Fruit fly (Drosophila melanogaster) whole organism, embryonic: ENCODE results near the gene Fas3.

Source experiments
- Bdp1 ChIP-seq: fragments of 200-800 bp; sonication (Bioruptor generic); optimal IDR thresholded peaks from 3 replicates; lab custom pipeline; 2016; ENCODE audit warnings: missing biosample characterization, missing genetic modification characterization
- Bteb2 ChIP-seq: fragments of 200-800 bp; sonication (Bioruptor generic); optimal IDR thresholded peaks from 2 replicates; lab custom pipeline; 2016; ENCODE audit warnings: missing biosample characterization, missing genetic modification characterization
- CG10431 ChIP-seq: fragments of 200-800 bp; sonication (Bioruptor generic); optimal IDR thresholded peaks from 3 replicates; lab custom pipeline; 2018; ENCODE audit warnings: missing biosample characterization, mild to moderate bottlenecking, missing genetic modification characterization
- CG1233 ChIP-seq: fragments of 200-800 bp; sonication (Bioruptor generic); optimal IDR thresholded peaks from 4 replicates; lab custom pipeline; 2018; ENCODE audit warnings: missing biosample characterization, mild to moderate bottlenecking, missing genetic modification characterization
- CG12942 ChIP-seq: fragments of 200-800 bp; sonication (Bioruptor generic); optimal IDR thresholded peaks from 3 replicates; lab custom pipeline; 2016; ENCODE audit warnings: missing biosample characterization, missing genetic modification characterization
- CG16813 ChIP-seq: fragments of 200-800 bp; sonication (Bioruptor generic); IDR thresholded peaks from 3 replicates; pipeline ENCODE4 v1.3.6; 2022; ENCODE audit warnings: missing biosample characterization, missing genetic modification characterization; ENCODE audit not compliant: partially characterized antibody
- CG17802 ChIP-seq: fragments of 200-800 bp; sonication (Bioruptor generic); optimal IDR thresholded peaks from 2 replicates; lab custom pipeline; 2018; ENCODE audit warnings: missing biosample characterization, mild to moderate bottlenecking, missing genetic modification characterization, moderate library complexity
- CG17829 ChIP-seq: fragments of 200-800 bp; optimal IDR thresholded peaks from 2 replicates; lab custom pipeline; 2019; ENCODE audit warnings: missing biosample characterization, mild to moderate bottlenecking, missing genetic modification characterization, moderate library complexity
- CG1792 ChIP-seq: fragments of 200-800 bp; sonication (Bioruptor generic); optimal IDR thresholded peaks from 2 replicates; lab custom pipeline; 2016; ENCODE audit warnings: missing biosample characterization, missing genetic modification characterization
- CG2116 ChIP-seq: fragments of 200-800 bp; sonication (Bioruptor generic); optimal IDR thresholded peaks from 3 replicates; lab custom pipeline; 2018; ENCODE audit warnings: missing biosample characterization, mild to moderate bottlenecking, missing genetic modification characterization
- CG2129 ChIP-seq: fragments of 200-800 bp; sonication (Bioruptor generic); IDR thresholded peaks from 2 replicates; pipeline ENCODE4 v1.3.6; 2022; ENCODE audit warnings: missing biosample characterization, missing genetic modification characterization; ENCODE audit not compliant: partially characterized antibody
- CG30020 ChIP-seq: fragments of 200-800 bp; optimal IDR thresholded peaks from 2 replicates; lab custom pipeline; 2019; ENCODE audit warnings: missing biosample characterization, mild to moderate bottlenecking, missing genetic modification characterization, moderate library complexity
- CG42726 ChIP-seq: fragments of 200-800 bp; sonication (Bioruptor generic); IDR thresholded peaks from 2 replicates; pipeline ENCODE4 v1.3.6; 2022; ENCODE audit warnings: missing biosample characterization, missing genetic modification characterization; ENCODE audit not compliant: partially characterized antibody
- CG43689 ChIP-seq: fragments of 200-800 bp; sonication (Bioruptor generic); IDR thresholded peaks from 2 replicates; pipeline ENCODE4 v1.3.6; 2022; ENCODE audit warnings: missing biosample characterization, missing genetic modification characterization
- CG4707 ChIP-seq: fragments of 200-800 bp; sonication (Bioruptor generic); optimal IDR thresholded peaks from 2 replicates; lab custom pipeline; 2018; ENCODE audit warnings: missing biosample characterization, mild to moderate bottlenecking, missing genetic modification characterization, moderate library complexity
- CG4820 ChIP-seq: fragments of 200-800 bp; sonication (Bioruptor generic); optimal IDR thresholded peaks from 3 replicates; lab custom pipeline; 2016; ENCODE audit warnings: missing biosample characterization, missing genetic modification characterization
- CG5245 ChIP-seq: fragments of 200-800 bp; sonication (Bioruptor generic); optimal IDR thresholded peaks from 3 replicates; lab custom pipeline; 2016; ENCODE audit warnings: missing biosample characterization, missing genetic modification characterization
- CG6654 ChIP-seq: fragments of 200-800 bp; sonication (Bioruptor generic); optimal IDR thresholded peaks from 2 replicates; lab custom pipeline; 2017; ENCODE audit warnings: missing biosample characterization, mild to moderate bottlenecking, missing genetic modification characterization
- CG6791 ChIP-seq: fragments of 200-800 bp; sonication (Bioruptor generic); IDR thresholded peaks from 3 replicates; pipeline ENCODE4 v1.3.6; 2022; ENCODE audit warnings: missing biosample characterization, missing genetic modification characterization; ENCODE audit not compliant: partially characterized antibody
- CG7357 ChIP-seq: fragments of 200-800 bp; sonication (Bioruptor generic); IDR thresholded peaks from 3 replicates; pipeline ENCODE4 v1.3.6; 2022; ENCODE audit warnings: missing biosample characterization, missing genetic modification characterization
- CG7839 ChIP-seq: fragments of 200-800 bp; sonication (Bioruptor generic); optimal IDR thresholded peaks from 3 replicates; lab custom pipeline; 2018; ENCODE audit warnings: missing biosample characterization, mild to moderate bottlenecking, missing genetic modification characterization, moderate library complexity
- CG8388 ChIP-seq: fragments of 200-800 bp; sonication (Bioruptor generic); optimal IDR thresholded peaks from 2 replicates; lab custom pipeline; 2019; ENCODE audit warnings: missing biosample characterization, mild to moderate bottlenecking, missing genetic modification characterization, moderate library complexity
- Dref ChIP-seq: fragments of 200-800 bp; sonication (Bioruptor generic); IDR thresholded peaks from 2 replicates; pipeline ENCODE4 v1.3.6; 2022; ENCODE audit warnings: missing biosample characterization, missing genetic modification characterization
- Fer3 ChIP-seq: fragments of 200-800 bp; sonication (Bioruptor generic); optimal IDR thresholded peaks from 2 replicates; lab custom pipeline; 2018; ENCODE audit warnings: missing biosample characterization, mild to moderate bottlenecking, missing genetic modification characterization, moderate library complexity
- HLH4C ChIP-seq: fragments of 200-800 bp; sonication (Bioruptor generic); IDR thresholded peaks from 3 replicates; pipeline ENCODE4 v1.3.6; 2022; ENCODE audit warnings: missing biosample characterization, missing genetic modification characterization; ENCODE audit not compliant: partially characterized antibody
- HLH54F ChIP-seq: fragments of 200-800 bp; sonication (Bioruptor generic); optimal IDR thresholded peaks from 3 replicates; lab custom pipeline; 2016; ENCODE audit warnings: missing biosample characterization, missing genetic modification characterization
- HLHmδ ChIP-seq: fragments of 200-800 bp; sonication (Bioruptor generic); optimal IDR thresholded peaks from 2 replicates; lab custom pipeline; 2018; ENCODE audit warnings: missing biosample characterization, mild to moderate bottlenecking, missing genetic modification characterization, moderate library complexity
- HmgD ChIP-seq: fragments of 200-800 bp; sonication (Bioruptor generic); optimal IDR thresholded peaks from 3 replicates; lab custom pipeline; 2016; ENCODE audit warnings: missing biosample characterization, missing genetic modification characterization
- Lhr ChIP-seq: fragments of 200-800 bp; sonication (Bioruptor generic); optimal IDR thresholded peaks from 3 replicates; lab custom pipeline; 2017; ENCODE audit warnings: mild to moderate bottlenecking, missing biosample characterization, missing genetic modification reagents, missing genetic modification characterization
- NC2α ChIP-seq: fragments of 200-800 bp; sonication (Bioruptor generic); optimal IDR thresholded peaks from 2 replicates; lab custom pipeline; 2016; ENCODE audit warnings: missing biosample characterization, missing genetic modification characterization
- Poxn ChIP-seq: fragments of 200-800 bp; sonication (Bioruptor generic); IDR thresholded peaks from 2 replicates; pipeline ENCODE4 v1.3.6; 2022; ENCODE audit warnings: missing biosample characterization, missing genetic modification characterization
- Sry-β ChIP-seq: fragments of 200-800 bp; sonication (Bioruptor generic); optimal IDR thresholded peaks from 2 replicates; lab custom pipeline; 2018; ENCODE audit warnings: missing biosample characterization, mild to moderate bottlenecking, missing genetic modification characterization, moderate library complexity
- Ssrp ChIP-seq: fragments of 200-800 bp; sonication (Bioruptor generic); optimal IDR thresholded peaks from 2 replicates; lab custom pipeline; 2018; ENCODE audit warnings: missing biosample characterization, mild to moderate bottlenecking, missing genetic modification characterization, moderate library complexity
- bsh ChIP-seq, 2 experiments: fragments of 200-800 bp; sonication (Bioruptor generic); optimal IDR thresholded peaks; 2 replicates each; lab custom pipeline; 2017 to 2018; ENCODE audit warnings: mild to moderate bottlenecking in 2 of 2, missing biosample characterization in 2 of 2, missing genetic modification characterization in 2 of 2, moderate library complexity in 1 of 2
- chinmo ChIP-seq: fragments of 200-800 bp; sonication (Bioruptor generic); IDR thresholded peaks from 4 replicates; pipeline ENCODE4 v1.3.6; 2022; ENCODE audit warnings: missing biosample characterization, missing genetic modification characterization; ENCODE audit not compliant: partially characterized antibody
- chm ChIP-seq: fragments of 200-800 bp; sonication (Bioruptor generic); IDR thresholded peaks from 2 replicates; pipeline ENCODE4 v1.3.6; 2022; ENCODE audit warnings: missing biosample characterization, missing genetic modification characterization
- croc ChIP-seq: fragments of 200-800 bp; sonication (Bioruptor generic); conservative IDR thresholded peaks from 3 replicates; pipeline ENCODE4 v1.3.6; 2022; ENCODE audit warnings: missing biosample characterization, missing genetic modification characterization
- gce ChIP-seq: fragments of 200-800 bp; sonication (Bioruptor generic); IDR thresholded peaks from 3 replicates; pipeline ENCODE4 v1.3.6; 2022; ENCODE audit warnings: missing biosample characterization, missing genetic modification characterization
- inv ChIP-seq: fragments of 200-800 bp; sonication (Bioruptor generic); IDR thresholded peaks from 2 replicates; pipeline ENCODE4 v1.3.6; 2022; ENCODE audit warnings: missing biosample characterization, missing genetic modification characterization; ENCODE audit not compliant: partially characterized antibody
- jumu ChIP-seq: fragments of 200-800 bp; sonication (Bioruptor generic); optimal IDR thresholded peaks from 3 replicates; lab custom pipeline; 2016; ENCODE audit warnings: missing biosample characterization, missing genetic modification characterization
- lmd ChIP-seq: fragments of 200-800 bp; sonication (Bioruptor generic); IDR thresholded peaks from 2 replicates; pipeline ENCODE4 v1.3.6; 2022; ENCODE audit warnings: missing biosample characterization, missing genetic modification characterization
- lov ChIP-seq, 2 experiments: fragments of 200-800 bp in 1 of 2; fragments of >200 bp in 1 of 2; sonication (Bioruptor generic) in 1 of 2; IDR thresholded peaks in 1 of 2; optimal IDR thresholded peaks in 1 of 2; 2 replicates in 1 of 2; 3 replicates in 1 of 2; pipeline versions ENCODE4 v1.3.6 to Lab custom; 2017 to 2022; ENCODE audit warnings: missing biosample characterization in 1 of 2, missing genetic modification characterization in 1 of 2
- mirr ChIP-seq: fragments of 200-800 bp; sonication (Bioruptor generic); optimal IDR thresholded peaks from 3 replicates; lab custom pipeline; 2018; ENCODE audit warnings: missing biosample characterization, mild to moderate bottlenecking, missing genetic modification characterization
- nerfin-2 ChIP-seq: fragments of 200-800 bp; sonication (Bioruptor generic); IDR thresholded peaks from 2 replicates; pipeline ENCODE4 v1.3.6; 2022; ENCODE audit warnings: missing biosample characterization, missing genetic modification characterization; ENCODE audit not compliant: partially characterized antibody
- org-1 ChIP-seq: fragments of 200-800 bp; sonication (Bioruptor generic); optimal IDR thresholded peaks from 2 replicates; lab custom pipeline; 2017; ENCODE audit warnings: missing biosample characterization, missing genetic modification characterization
- otp ChIP-seq: fragments of 200-800 bp; sonication (Bioruptor generic); IDR thresholded peaks from 3 replicates; pipeline ENCODE4, ENCODE4 v1.3.6; 2022; ENCODE audit warnings: missing biosample characterization, missing genetic modification characterization
- pita ChIP-seq: fragments of 200-800 bp; sonication (Bioruptor generic); optimal IDR thresholded peaks from 2 replicates; lab custom pipeline; 2017; ENCODE audit warnings: missing biosample characterization, mild to moderate bottlenecking, missing genetic modification characterization
- sisA ChIP-seq: fragments of 200-800 bp; sonication (Bioruptor generic); IDR thresholded peaks from 2 replicates; pipeline ENCODE4 v1.3.6; 2022; ENCODE audit warnings: missing biosample characterization, missing genetic modification characterization
- ssp ChIP-seq: fragments of 200-800 bp; sonication (Bioruptor generic); IDR thresholded peaks from 2 replicates; pipeline ENCODE4 v1.3.6; 2022; ENCODE audit warnings: missing biosample characterization, missing genetic modification characterization
- wdn ChIP-seq: fragments of 200-800 bp; sonication (Bioruptor generic); IDR thresholded peaks from 2 replicates; pipeline ENCODE4 v1.3.6; 2022; ENCODE audit warnings: missing biosample characterization, missing genetic modification characterization

The Fas3 gene

dm6 chr2L:18345194-18345593 is 25.3 kb downstream of the Fas3 start (continued):
- no peak for TF ChIP-seq chm
- no peak for TF ChIP-seq Bteb2
- no peak for TF ChIP-seq Lhr (GFP tag; lab: Kevin White, UChicago)
- no peak for TF ChIP-seq wdn (GFP tag; lab: Robert Waterston, UW)
- no peak for TF ChIP-seq HLH54F (GFP tag; lab: Kevin White, UChicago)
- no peak for TF ChIP-seq ssp (GFP tag; lab: Robert Waterston, UW)
- peak; percentile 49 for TF ChIP-seq Ssrp
- TF ChIP-seq CG4820 (GFP tag; lab: Kevin White, UChicago): peak; percentile 50
- TF ChIP-seq Bdp1 (GFP tag; lab: Kevin White, UChicago): no peak
- no peak for TF ChIP-seq CG42726 (GFP tag; lab: Robert Waterston, UW)
- no peak for TF ChIP-seq CG43689 (GFP tag; lab: Robert Waterston, UW)
- no peak for TF ChIP-seq lov (optimal IDR thresholded peaks at IDR 0.05; lab: Kevin White, UChicago)
- TF ChIP-seq lov (GFP tag; IDR thresholded peaks at IDR 0.05; lab: Robert Waterston, UW): no peak
- TF ChIP-seq Poxn (GFP tag; lab: Robert Waterston, UW): no peak
- TF ChIP-seq CG2129 (GFP tag; lab: Robert Waterston, UW): no peak
- no peak for TF ChIP-seq CG5245 (GFP tag; lab: Kevin White, UChicago)
- TF ChIP-seq bsh (GFP tag; optimal IDR thresholded peaks at IDR 0.05; lab: Kevin White, UChicago): peak; percentile 67 to 72
- no peak for TF ChIP-seq Fer3 (tag; lab: Kevin White, UChicago)
- no peak for TF ChIP-seq HmgD
- no peak for TF ChIP-seq otp (GFP tag; lab: Robert Waterston, UW)
- peak; percentile 12 for TF ChIP-seq CG17802 (tag; lab: Kevin White, UChicago)
- TF ChIP-seq CG2116: no peak
- no peak for TF ChIP-seq chinmo (GFP tag; lab: Robert Waterston, UW)
- TF ChIP-seq inv (GFP tag; lab: Robert Waterston, UW): no peak
- no peak for TF ChIP-seq CG12942 (GFP tag; lab: Kevin White, UChicago)
- no peak for TF ChIP-seq Dref (GFP tag; lab: Robert Waterston, UW)
- no peak for TF ChIP-seq sisA (GFP tag; lab: Robert Waterston, UW)
- no peak for TF ChIP-seq mirr (GFP tag; lab: Kevin White, UChicago)
- TF ChIP-seq CG8388 (GFP tag; lab: Kevin White, UChicago): peak; percentile 46
- TF ChIP-seq CG1233 (GFP tag; lab: Kevin White, UChicago): no peak
- TF ChIP-seq CG1792 (GFP tag; lab: Kevin White, UChicago): no peak
- TF ChIP-seq HLHmδ (GFP tag; lab: Kevin White, UChicago): no peak
- TF ChIP-seq croc: peak; percentile 30; the same call in 1 of the 3 replicates
- no peak for TF ChIP-seq HLH4C
- TF ChIP-seq pita (GFP tag; lab: Kevin White, UChicago): no peak
- no peak for TF ChIP-seq CG4707
- TF ChIP-seq lmd: peak; percentile 23; the same call in 1 of the 2 replicates
- TF ChIP-seq NC2α (GFP tag; lab: Kevin White, UChicago): no peak
- 0 out of 3 replicates have a peak, but pooled peaks have one; percentile 30 for TF ChIP-seq CG7357 (GFP tag; lab: Robert Waterston, UW)
- TF ChIP-seq org-1 (GFP tag; lab: Kevin White, UChicago): no peak
- TF ChIP-seq Sry-β (GFP tag; lab: Kevin White, UChicago): no peak
- TF ChIP-seq CG30020 (tag; lab: Kevin White, UChicago): no peak
- no peak for TF ChIP-seq CG6791 (GFP tag; lab: Robert Waterston, UW)
- no peak for TF ChIP-seq nerfin-2 (GFP tag; lab: Robert Waterston, UW)
- no peak for TF ChIP-seq gce (GFP tag; lab: Robert Waterston, UW)
- TF ChIP-seq CG7839 (tag; lab: Kevin White, UChicago): peak; percentile 51
- peak; percentile 20 for TF ChIP-seq CG10431 (GFP tag; lab: Kevin White, UChicago)
- TF ChIP-seq jumu: no peak
- TF ChIP-seq CG16813 (GFP tag; lab: Robert Waterston, UW): no peak
- TF ChIP-seq CG6654 (GFP tag; lab: Kevin White, UChicago): peak; percentile 12
- peak; percentile 48 for TF ChIP-seq CG17829 (tag; lab: Kevin White, UChicago)
